Fruit fly (Drosophila melanogaster) whole organism: ENCODE data around the gene velo.
A peak's percentile ranks its signal among the peaks of the same experiment; 100 is the strongest.

Experiments
- CG8478 ChIP-seq: fragments of >200 bp; optimal IDR thresholded peaks from 2 replicates; lab custom pipeline; 2018; ENCODE audit warnings: inconsistent platforms
- Dll ChIP-seq: fragments of >200 bp; optimal IDR thresholded peaks from 2 replicates; lab custom pipeline; 2017
- EcR ChIP-seq, 2 experiments: fragments of >200 bp; optimal IDR thresholded peaks; 2 replicates each; lab custom pipeline; 2017; ENCODE audit warnings: missing biosample characterization in 2 of 2, missing genetic modification characterization in 2 of 2, missing genetic modification reagents in 2 of 2
- pan ChIP-seq: fragments of >200 bp; optimal IDR thresholded peaks from 2 replicates; lab custom pipeline; 2017
- psq ChIP-seq: fragments of >200 bp; optimal IDR thresholded peaks from 2 replicates; lab custom pipeline; 2017
- usp ChIP-seq: fragments of >200 bp; optimal IDR thresholded peaks from 2 replicates; lab custom pipeline; 2017; ENCODE audit warnings: missing biosample characterization, missing genetic modification characterization, mixed read lengths

The velo gene

dm6 chr3L:6742110-6742718 lies 10.3 kb downstream of the velo start:
- TF ChIP-seq Dll (lab: Kevin White, UChicago) = peak; percentile 49
- no peak for TF ChIP-seq pan (lab: Kevin White, UChicago)
- TF ChIP-seq CG8478 (lab: Kevin White, UChicago) = peak; percentile 97

- TF ChIP-seq CG8478 (lab: Kevin White, UChicago) (no peak), Dll (lab: Kevin White, UChicago) (no peak), psq (lab: Kevin White, UChicago) (no peak), EcR (GFP tag; optimal IDR thresholded peaks at IDR 0.05; lab: Kevin White, UChicago) (no peak), usp (no peak), pan (lab: Kevin White, UChicago) (no peak)
These were observed 21.5 kb downstream of the velo start for dm6 chr3L:6731077-6731476.

- TF ChIP-seq Dll (lab: Kevin White, UChicago) (no peak), usp (no peak), psq (lab: Kevin White, UChicago) (no peak), CG8478 (lab: Kevin White, UChicago) (no peak), pan (lab: Kevin White, UChicago) (no peak), EcR (GFP tag; optimal IDR thresholded peaks at IDR 0.05; lab: Kevin White, UChicago) (no peak)
These were observed 28.0 kb downstream of the velo start for dm6 chr3L:6724511-6724910.

dm6 chr3L:6723338-6723737 lies 29.2 kb downstream of the velo start:
- no peak for TF ChIP-seq psq (lab: Kevin White, UChicago)
- TF ChIP-seq Dll (lab: Kevin White, UChicago) = no peak
- TF ChIP-seq usp = no peak
- no peak for TF ChIP-seq EcR (GFP tag; optimal IDR thresholded peaks at IDR 0.05; lab: Kevin White, UChicago)
- TF ChIP-seq pan (lab: Kevin White, UChicago) = no peak
- no peak for TF ChIP-seq CG8478 (lab: Kevin White, UChicago)

- no peak for TF ChIP-seq EcR (GFP tag; optimal IDR thresholded peaks at IDR 0.05; lab: Kevin White, UChicago)
- no peak for TF ChIP-seq pan (lab: Kevin White, UChicago)
- TF ChIP-seq Dll (lab: Kevin White, UChicago) = no peak
- no peak for TF ChIP-seq CG8478 (lab: Kevin White, UChicago)
- TF ChIP-seq psq (lab: Kevin White, UChicago) = no peak
- TF ChIP-seq usp = no peak
These were observed 33.1 kb downstream of the velo start, which contains the start of gene ple for dm6 chr3L:6719392-6719889. TSS of gene ple (minus strand) at chr3L:6719525.

- no peak for TF ChIP-seq psq (lab: Kevin White, UChicago)
- TF ChIP-seq Dll (lab: Kevin White, UChicago) = no peak
- TF ChIP-seq CG8478 (lab: Kevin White, UChicago) = no peak
- no peak for TF ChIP-seq usp
- no peak for TF ChIP-seq EcR (GFP tag; optimal IDR thresholded peaks at IDR 0.05; lab: Kevin White, UChicago)
- no peak for TF ChIP-seq pan (lab: Kevin White, UChicago)
These were observed 43.5 kb downstream of the velo start for dm6 chr3L:6708995-6709606.

- TF ChIP-seq Dll (lab: Kevin White, UChicago) = no peak
- TF ChIP-seq CG8478 (lab: Kevin White, UChicago) = no peak
- TF ChIP-seq EcR (GFP tag; optimal IDR thresholded peaks at IDR 0.05; lab: Kevin White, UChicago) = no peak
- no peak for TF ChIP-seq usp
- no peak for TF ChIP-seq psq (lab: Kevin White, UChicago)
- no peak for TF ChIP-seq pan (lab: Kevin White, UChicago)
These were observed 45.6 kb downstream of the velo start for dm6 chr3L:6706723-6707591.

- TF ChIP-seq usp (no peak), CG8478 (lab: Kevin White, UChicago) (no peak), EcR (GFP tag; optimal IDR thresholded peaks at IDR 0.05; lab: Kevin White, UChicago) (no peak), Dll (lab: Kevin White, UChicago) (no peak), pan (lab: Kevin White, UChicago) (no peak), psq (lab: Kevin White, UChicago) (no peak)
These were observed 46.7 kb downstream of the velo start for dm6 chr3L:6705865-6706264.

dm6 chr3L:6704468-6705056 lies 48.0 kb downstream of the velo start, which contains the start of gene CG8519:
TSS of gene CG8519 (plus strand) at chr3L:6704860.
- no peak for TF ChIP-seq EcR (GFP tag; optimal IDR thresholded peaks at IDR 0.05; lab: Kevin White, UChicago)
- no peak for TF ChIP-seq pan (lab: Kevin White, UChicago)
- no peak for TF ChIP-seq Dll (lab: Kevin White, UChicago)
- no peak for TF ChIP-seq usp
- no peak for TF ChIP-seq psq (lab: Kevin White, UChicago)
- TF ChIP-seq CG8478 (lab: Kevin White, UChicago) = no peak

- no peak for TF ChIP-seq CG8478 (lab: Kevin White, UChicago)
These were observed 49.2 kb downstream of the velo start, which contains the start of gene SP1173 for dm6 chr3L:6703368-6703807. TSS of gene SP1173 (minus strand) at chr3L:6703521.

- TF ChIP-seq pan (lab: Kevin White, UChicago) (no peak), Dll (lab: Kevin White, UChicago) (no peak), usp (no peak), CG8478 (lab: Kevin White, UChicago) (no peak), EcR (GFP tag; optimal IDR thresholded peaks at IDR 0.05; lab: Kevin White, UChicago) (no peak), psq (lab: Kevin White, UChicago) (no peak)
These were observed 51.5 kb downstream of the velo start for dm6 chr3L:6700962-6701477.
